Worm (Caenorhabditis elegans) whole organism, early embryonic: ENCODE data around the gene Y57G11C.52.
"Not testable (repeated sequence)": the region's sequence is repeated elsewhere in the genome, so short reads cannot be mapped to it uniquely, and the experiment has no call there.

Source experiments
- B0310.2 ChIP-seq: sonication (generic microtip); optimal IDR thresholded peaks from 2 replicates; lab custom pipeline; 2016; ENCODE audit warnings: mild to moderate bottlenecking, missing genetic modification characterization, missing compliant biosample characterization
- F13C5.2 ChIP-seq: sonication (generic microtip); optimal IDR thresholded peaks from 2 replicates; lab custom pipeline; 2017; ENCODE audit warnings: mild to moderate bottlenecking, missing genetic modification characterization, inconsistent platforms, missing compliant biosample characterization
- aly-1 ChIP-seq: sonication (generic microtip); optimal IDR thresholded peaks from 2 replicates; lab custom pipeline; 2016; ENCODE audit warnings: missing genetic modification characterization, missing compliant biosample characterization
- ama-1 ChIP-seq: fragments of 150-350 bp; optimal IDR thresholded peaks from 2 replicates; lab custom pipeline; 2014
- ceh-13 ChIP-seq: fragments of 200-800 bp; sonication (Bioruptor generic); optimal IDR thresholded peaks from 2 replicates; lab custom pipeline; 2018; ENCODE audit warnings: mild to moderate bottlenecking, missing genetic modification characterization, missing compliant biosample characterization
- ceh-36 ChIP-seq: sonication (generic microtip); optimal IDR thresholded peaks from 2 replicates; lab custom pipeline; 2016; ENCODE audit warnings: missing genetic modification characterization, inconsistent platforms, missing compliant biosample characterization
- ets-7 ChIP-seq: sonication (generic microtip); optimal IDR thresholded peaks from 2 replicates; lab custom pipeline; 2016; ENCODE audit warnings: missing genotype, missing genetic modification characterization, missing compliant biosample characterization
- flt-1 ChIP-seq: fragments of 200-800 bp; sonication (Bioruptor generic); IDR thresholded peaks from 2 replicates; pipeline ENCODE4 v1.3.6; 2022; ENCODE audit warnings: missing genetic modification characterization, missing compliant biosample characterization
- hmbx-1 ChIP-seq: sonication (generic microtip); optimal IDR thresholded peaks from 2 replicates; lab custom pipeline; 2016; ENCODE audit warnings: mild to moderate bottlenecking, missing genetic modification characterization, missing compliant biosample characterization
- hmg-4 ChIP-seq: fragments of 200-800 bp; sonication (Bioruptor generic); optimal IDR thresholded peaks from 2 replicates; lab custom pipeline; 2018; ENCODE audit warnings: mild to moderate bottlenecking, missing genetic modification characterization, missing compliant biosample characterization
- hnd-1 ChIP-seq: sonication (generic microtip); optimal IDR thresholded peaks from 2 replicates; lab custom pipeline; 2016; ENCODE audit warnings: missing genetic modification characterization, missing compliant biosample characterization
- pes-1 ChIP-seq: fragments of 200-800 bp; sonication (Bioruptor generic); IDR thresholded peaks from 2 replicates; pipeline ENCODE4 v1.3.6; 2022; ENCODE audit warnings: missing genetic modification reagents, missing genetic modification characterization, missing compliant biosample characterization
- scrt-1 ChIP-seq: fragments of 200-800 bp; sonication (Bioruptor generic); IDR thresholded peaks from 2 replicates; pipeline ENCODE4 v1.3.6; 2022; ENCODE audit warnings: missing genetic modification characterization, missing compliant biosample characterization
- sea-1 ChIP-seq: fragments of 200-800 bp; sonication (Bioruptor generic); conservative IDR thresholded peaks from 2 replicates; pipeline ENCODE4 v1.3.6; 2022; ENCODE audit warnings: missing genetic modification characterization, missing compliant biosample characterization
- tbx-11 ChIP-seq: fragments of 200-800 bp; sonication (Bioruptor generic); IDR thresholded peaks from 2 replicates; pipeline ENCODE4 v1.3.6; 2022; ENCODE audit warnings: missing genetic modification characterization, missing compliant biosample characterization
- tbx-37 ChIP-seq: fragments of 200-800 bp; sonication (Bioruptor generic); conservative IDR thresholded peaks from 2 replicates; pipeline ENCODE4 v1.3.6; 2022; ENCODE audit warnings: missing genetic modification reagents, missing genetic modification characterization, missing compliant biosample characterization
- tra-4 ChIP-seq: sonication (generic microtip); optimal IDR thresholded peaks from 2 replicates; lab custom pipeline; 2017; ENCODE audit warnings: missing genetic modification characterization, missing compliant biosample characterization

Gene Y57G11C.52

DNA sequence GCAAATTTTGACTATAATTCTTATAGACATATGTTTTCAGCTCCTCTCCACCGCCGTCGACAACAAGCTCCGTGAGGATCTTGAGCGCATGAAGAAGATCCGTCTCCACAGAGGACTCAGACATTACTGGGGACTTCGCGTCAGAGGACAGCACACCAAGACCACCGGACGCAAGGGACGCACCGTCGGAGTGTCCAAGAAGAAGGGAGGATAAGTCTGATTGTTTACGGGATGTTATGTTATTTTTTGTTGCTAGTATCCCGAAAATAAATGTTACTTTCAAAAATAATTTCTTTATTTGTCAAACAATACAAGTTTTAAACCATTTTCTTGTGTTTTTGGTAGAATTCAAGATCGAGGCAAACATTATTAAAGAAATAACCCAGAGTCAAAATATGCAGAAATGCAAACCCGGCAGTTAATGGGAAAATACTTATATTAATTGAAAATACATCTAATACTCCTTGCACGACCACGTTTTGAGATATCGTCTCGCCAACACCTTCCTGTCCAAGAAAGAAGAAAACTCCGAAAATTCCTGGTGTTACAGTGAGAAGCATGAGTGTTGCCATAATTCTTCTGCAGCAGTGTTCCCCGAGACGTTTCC is 27.5 kb upstream of the Y57G11C.52 start:
- TF ChIP-seq flt-1 (GFP tag; lab: Robert Waterston, UW) (no peak), ceh-36 (tag; lab: Kevin White, UChicago) (no peak), ceh-13 (GFP tag; lab: Kevin White, UChicago) (no peak), sea-1 (GFP tag; lab: Robert Waterston, UW) (no peak), hmg-4 (GFP tag; lab: Kevin White, UChicago) (no peak), hmbx-1 (tag; lab: Kevin White, UChicago) (no peak), tbx-11 (GFP tag; lab: Robert Waterston, UW) (no peak)

DNA sequence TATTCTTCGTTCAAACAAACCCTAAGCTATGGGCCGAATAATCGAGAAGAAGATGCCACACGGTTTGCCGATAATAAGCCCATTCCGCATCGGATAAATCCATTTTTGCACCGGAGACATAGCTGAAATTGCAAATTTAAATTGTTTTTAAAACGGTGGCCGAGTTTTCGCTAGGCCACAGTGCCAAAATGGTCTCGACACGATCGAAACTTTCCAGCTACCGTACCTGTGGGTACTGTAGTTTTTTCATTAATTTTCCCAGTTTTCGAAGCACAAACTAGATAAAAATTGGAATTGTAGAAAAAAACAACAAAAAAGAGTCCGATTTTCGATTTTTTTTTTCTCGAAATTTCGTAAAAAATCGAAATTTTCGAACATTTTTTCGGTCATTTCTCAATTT is 25.6 kb upstream of the Y57G11C.52 start:
- TF ChIP-seq hmbx-1 (tag; lab: Kevin White, UChicago) = no peak
- no peak for TF ChIP-seq ama-1 (lab: Kevin White, UChicago)

DNA sequence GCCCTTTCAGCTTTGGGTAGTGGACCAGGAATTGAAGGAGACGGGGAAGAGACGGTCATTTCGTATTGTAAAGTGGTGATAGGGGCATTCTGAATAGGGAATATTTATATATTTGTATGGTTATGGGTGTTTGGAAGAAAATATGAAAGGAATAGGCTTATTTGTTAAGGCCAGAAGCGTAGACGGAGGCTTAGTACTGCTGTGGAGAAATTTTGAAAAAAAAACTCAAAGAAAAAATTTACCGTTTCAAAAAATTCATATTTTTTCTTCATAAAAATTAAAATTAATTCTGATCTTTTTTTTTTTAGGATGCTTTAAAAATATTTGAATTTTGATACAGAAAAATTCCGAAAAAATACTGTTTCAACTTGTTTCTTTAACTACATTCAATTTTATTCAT is 24.8 kb upstream of the Y57G11C.52 start, which contains the start of gene hhat-2:
Gene hhat-2, minus strand, starts transcription at position 101 of the 400 bp plus-strand sequence.
- TF ChIP-seq ets-7 (tag; lab: Kevin White, UChicago) (no peak), hmg-4 (GFP tag; lab: Kevin White, UChicago) (no peak), ama-1 (lab: Kevin White, UChicago) (no peak), tbx-37 (GFP tag; lab: Robert Waterston, UW) (no peak), aly-1 (tag; lab: Kevin White, UChicago) (no peak), hmbx-1 (tag; lab: Kevin White, UChicago) (no peak), tbx-11 (GFP tag; lab: Robert Waterston, UW) (no peak), ceh-13 (GFP tag; lab: Kevin White, UChicago) (no peak)

DNA sequence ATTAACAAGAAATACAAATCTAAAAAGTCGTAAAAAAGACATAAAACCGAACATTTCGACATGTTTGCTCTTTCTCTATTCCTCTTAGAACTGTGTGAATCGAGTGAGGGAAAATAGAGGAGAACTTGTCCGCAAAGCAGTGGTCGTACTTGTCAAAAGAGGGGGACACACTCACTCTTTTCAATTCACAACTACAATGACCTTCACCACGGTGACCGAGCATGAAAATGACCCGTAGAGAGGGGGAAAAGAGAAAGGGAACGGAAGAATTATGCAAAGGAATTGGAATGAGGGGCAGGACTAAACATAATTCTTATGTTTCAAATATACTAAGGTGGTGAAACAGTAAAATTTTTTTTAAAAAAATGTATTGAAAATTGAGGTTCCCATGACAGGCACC is 20.3 kb upstream of the Y57G11C.52 start:
- no peak for TF ChIP-seq scrt-1 (GFP tag; lab: Robert Waterston, UW)
- no peak for TF ChIP-seq ceh-13 (GFP tag; lab: Kevin White, UChicago)

DNA sequence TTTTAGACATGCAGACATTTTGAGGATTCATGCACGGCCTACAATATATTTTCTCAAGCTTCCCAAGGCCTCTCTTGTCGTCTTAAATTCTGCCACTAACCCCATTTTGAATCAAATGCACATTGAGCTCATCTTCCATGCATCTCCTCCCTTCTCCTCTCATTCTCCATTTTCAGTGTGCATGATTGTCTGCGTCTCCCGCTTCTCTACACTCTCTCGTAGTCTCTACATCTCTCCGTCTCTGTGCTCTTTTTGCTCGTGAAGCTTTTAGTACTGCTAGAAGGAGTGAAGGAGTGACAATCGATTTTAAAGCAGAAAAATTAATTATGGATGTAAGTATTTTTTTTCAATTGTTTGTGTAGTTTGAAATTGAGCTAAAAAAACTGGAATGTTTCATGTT is 16.9 kb upstream of the Y57G11C.52 start, which contains the start of gene Y57G11C.22:
Gene Y57G11C.22, plus strand, starts transcription at position 327 of the 400 bp plus-strand sequence.
- TF ChIP-seq scrt-1 (GFP tag; lab: Robert Waterston, UW) (no peak), B0310.2 (tag; lab: Kevin White, UChicago) (no peak), pes-1 (GFP tag; lab: Robert Waterston, UW) (no peak), ceh-36 (tag; lab: Kevin White, UChicago) (no peak), ama-1 (lab: Kevin White, UChicago) (no peak), ets-7 (tag; lab: Kevin White, UChicago) (no peak), hmbx-1 (tag; lab: Kevin White, UChicago) (no peak), tbx-11 (GFP tag; lab: Robert Waterston, UW) (no peak), aly-1 (tag; lab: Kevin White, UChicago) (no peak), sea-1 (GFP tag; lab: Robert Waterston, UW) (no peak), F13C5.2 (tag; lab: Kevin White, UChicago) (no peak), tra-4 (no peak), flt-1 (GFP tag; lab: Robert Waterston, UW) (no peak), ceh-13 (GFP tag; lab: Kevin White, UChicago) (no peak), tbx-37 (GFP tag; lab: Robert Waterston, UW) (no peak), hmg-4 (GFP tag; lab: Kevin White, UChicago) (no peak), hnd-1 (tag; lab: Kevin White, UChicago) (no peak)

DNA sequence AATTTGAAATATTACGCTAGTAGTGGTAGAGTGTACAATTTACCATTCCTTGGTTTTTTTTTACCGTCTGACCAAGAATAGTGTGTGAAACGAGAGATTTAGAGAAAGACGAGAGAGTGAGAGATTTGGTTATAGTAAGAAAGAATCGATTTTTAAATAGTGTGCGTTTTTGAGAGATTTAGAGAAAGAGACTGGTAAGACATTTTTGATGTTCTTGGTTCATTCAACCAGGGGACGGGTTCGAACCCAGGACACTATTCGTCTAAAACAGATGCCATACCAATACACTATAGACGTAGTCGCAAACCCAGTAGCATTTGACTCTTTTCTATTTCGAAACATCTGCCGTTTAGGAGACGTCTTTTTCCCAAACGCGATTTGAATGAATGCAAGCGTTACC is 15.7 kb upstream of the Y57G11C.52 start:
- peak; percentile 86 for TF ChIP-seq pes-1 (GFP tag; lab: Robert Waterston, UW)
- TF ChIP-seq ets-7 (tag; lab: Kevin White, UChicago) = peak; percentile 42
- no peak for TF ChIP-seq ama-1 (lab: Kevin White, UChicago)
- TF ChIP-seq hmbx-1 (tag; lab: Kevin White, UChicago) = peak; percentile 25
- peak; percentile 80 for TF ChIP-seq flt-1 (GFP tag; lab: Robert Waterston, UW)
- peak; percentile 69 for TF ChIP-seq aly-1 (tag; lab: Kevin White, UChicago)
- peak; percentile 88 for TF ChIP-seq tbx-11 (GFP tag; lab: Robert Waterston, UW)
- peak; percentile 23 for TF ChIP-seq tra-4
- TF ChIP-seq tbx-37 (GFP tag; lab: Robert Waterston, UW) = peak; percentile 73
- TF ChIP-seq F13C5.2 (tag; lab: Kevin White, UChicago) = peak; percentile 71
- TF ChIP-seq ceh-36 (tag; lab: Kevin White, UChicago) = peak; percentile 62
- peak; percentile 56 for TF ChIP-seq ceh-13 (GFP tag; lab: Kevin White, UChicago)
- no peak; the same call in 1 of the 2 replicates for TF ChIP-seq sea-1 (GFP tag; lab: Robert Waterston, UW)
- no peak for TF ChIP-seq hmg-4 (GFP tag; lab: Kevin White, UChicago)
- no peak; the same call in 1 of the 2 replicates for TF ChIP-seq scrt-1 (GFP tag; lab: Robert Waterston, UW)
- TF ChIP-seq hnd-1 (tag; lab: Kevin White, UChicago) = peak; percentile 64
- TF ChIP-seq B0310.2 (tag; lab: Kevin White, UChicago) = peak; percentile 30

DNA sequence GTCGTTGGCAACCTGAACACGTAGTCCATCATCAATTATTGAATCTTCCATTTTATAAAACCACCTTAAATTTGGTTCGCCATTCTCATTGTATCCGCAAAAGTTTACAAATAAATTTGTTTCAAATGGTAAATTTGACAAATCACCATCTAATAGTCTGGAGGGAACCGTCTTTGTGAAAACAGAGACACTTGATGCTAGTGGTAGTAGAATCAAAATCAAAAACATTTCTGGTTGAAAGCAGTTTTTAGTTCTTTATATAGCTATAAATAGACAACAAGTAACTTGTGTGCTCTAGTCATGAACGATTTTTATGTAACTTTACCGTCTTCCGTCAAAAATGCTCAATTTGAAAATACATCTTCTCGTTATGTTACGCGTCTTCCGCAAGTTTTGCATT is 10.7 kb upstream of the Y57G11C.52 start, which contains the start of gene Y57G11C.20:
Gene Y57G11C.20, plus strand, starts transcription at position 301 of the 400 bp plus-strand sequence.
- TF ChIP-seq pes-1 (GFP tag; lab: Robert Waterston, UW); ama-1 (lab: Kevin White, UChicago); ets-7 (tag; lab: Kevin White, UChicago): not testable (repeated sequence)
